Worm (Caenorhabditis elegans): Measurements from ENCODE around the gene sgo-1.

sgo-1 gene

ce11 chrIV:7790801-7791588 lies 5.3 kb downstream of the sgo-1 start, which contains the start of gene rsp-6 (continued):
- TF ChIP-seq lir-3 (tag; optimal IDR thresholded peaks at IDR 0.05; ENCODE audit: poor library complexity) = peak; percentile 55
- TF ChIP-seq ceh-82 (tag; optimal IDR thresholded peaks at IDR 0.05) = peak; percentile 72 to 94 (median 78)
- TF ChIP-seq sup-37 (GFP tag; optimal IDR thresholded peaks at IDR 0.05) = no peak
- peak; percentile 65 for TF ChIP-seq ceh-88 (GFP tag; IDR thresholded peaks at IDR 0.05)
- TF ChIP-seq egl-27 (tag; optimal IDR thresholded peaks at IDR 0.05) = no peak
- peak; percentile 54 for TF ChIP-seq mef-2 (tag; optimal IDR thresholded peaks at IDR 0.05)
- TF ChIP-seq pqm-1 (tag; optimal IDR thresholded peaks at IDR 0.05) = no peak
- peak; percentile 89 for TF ChIP-seq lin-14 (GFP tag; optimal IDR thresholded peaks at IDR 0.05)
- TF ChIP-seq ztf-4 (tag; optimal IDR thresholded peaks at IDR 0.05) = peak; percentile 73
- peak; percentile 79 for TF ChIP-seq nhr-19 (GFP tag; conservative IDR thresholded peaks at IDR 0.05)
- TF ChIP-seq F16B12.6 (tag; optimal IDR thresholded peaks at IDR 0.05) = peak; percentile 69
- TF ChIP-seq egl-13 (tag; optimal IDR thresholded peaks at IDR 0.05) = peak; percentile 69
- TF ChIP-seq jun-1 (tag; optimal IDR thresholded peaks at IDR 0.05) = peak; percentile 71
- peak; percentile 47 for TF ChIP-seq elt-2 (tag; optimal IDR thresholded peaks at IDR 0.05)
- no peak for TF ChIP-seq ceh-8 (GFP tag; optimal IDR thresholded peaks at IDR 0.05)
- TF ChIP-seq tbx-2 (tag; optimal IDR thresholded peaks at IDR 0.05) = peak; percentile 88
- no peak for TF ChIP-seq ets-5 (GFP tag; IDR thresholded peaks at IDR 0.05)
- peak; percentile 95 to 98 for TF ChIP-seq lin-35 (GFP tag; optimal IDR thresholded peaks at IDR 0.05)
- no peak for TF ChIP-seq alr-1 (tag; optimal IDR thresholded peaks at IDR 0.05; ENCODE audit: borderline replicate concordance)
- TF ChIP-seq efl-1 (optimal IDR thresholded peaks at IDR 0.05) = peak; percentile 91 to 95
- TF ChIP-seq efl-1 (GFP tag; optimal IDR thresholded peaks at IDR 0.05 in 1 of 2) = peak; percentile 92 to 99
- TF ChIP-seq mdl-1 (tag; optimal IDR thresholded peaks at IDR 0.05) = peak in 1 of 2 experiments; percentile 89
- peak; percentile 79 for TF ChIP-seq dsc-1 (tag; optimal IDR thresholded peaks at IDR 0.05)
- peak; percentile 82 for TF ChIP-seq fos-1 (tag; optimal IDR thresholded peaks at IDR 0.05)
- peak; percentile 83 for TF ChIP-seq lin-13 (GFP tag; optimal IDR thresholded peaks at IDR 0.05)
- peak; percentile 81 for TF ChIP-seq rnt-1 (tag; optimal IDR thresholded peaks at IDR 0.05)
- TF ChIP-seq zip-4 (GFP tag; optimal IDR thresholded peaks at IDR 0.05) = peak; percentile 33
- TF ChIP-seq fkh-4 (tag; optimal IDR thresholded peaks at IDR 0.05; ENCODE audit: borderline replicate concordance) = no peak
- TF ChIP-seq C04F5.9 (tag; optimal IDR thresholded peaks at IDR 0.05) = peak; percentile 46
- TF ChIP-seq mab-9 (GFP tag; IDR thresholded peaks at IDR 0.05) = no peak
- peak in 2 of 6 experiments; percentile 9 to 72 for TF ChIP-seq elt-3 (tag; optimal IDR thresholded peaks at IDR 0.05)
- TF ChIP-seq unc-62 (GFP tag; optimal IDR thresholded peaks at IDR 0.05) = no peak
- TF ChIP-seq nhr-20 (tag; optimal IDR thresholded peaks at IDR 0.05) = peak; percentile 85
- no peak for TF ChIP-seq hlh-4 (tag; optimal IDR thresholded peaks at IDR 0.05)
- peak; percentile 89 for TF ChIP-seq skn-1 (tag; optimal IDR thresholded peaks at IDR 0.05)
- TF ChIP-seq unc-30 (tag; optimal IDR thresholded peaks at IDR 0.05) = no peak
- peak; percentile 92 for TF ChIP-seq nhr-71 (tag; optimal IDR thresholded peaks at IDR 0.05)
- TF ChIP-seq aly-2 (tag; optimal IDR thresholded peaks at IDR 0.05) = peak; percentile 51
- TF ChIP-seq lsy-2 (tag; optimal IDR thresholded peaks at IDR 0.05) = peak; percentile 98 to 99
- TF ChIP-seq sptf-1 (tag; optimal IDR thresholded peaks at IDR 0.05) = no peak
- TF ChIP-seq aha-1 (tag; optimal IDR thresholded peaks at IDR 0.05) = peak; percentile 5
- TF ChIP-seq nhr-12 (tag; optimal IDR thresholded peaks at IDR 0.05) = no peak
- TF ChIP-seq snpc-4 (tag; optimal IDR thresholded peaks at IDR 0.05) = peak; percentile 10
- TF ChIP-seq xbp-1 (tag; optimal IDR thresholded peaks at IDR 0.05) = peak; percentile 87
- peak; percentile 83 for TF ChIP-seq isw-1 (GFP tag; IDR thresholded peaks at IDR 0.05)
- TF ChIP-seq ceh-90 (tag; optimal IDR thresholded peaks at IDR 0.05) = no peak
- TF ChIP-seq C16A3.4 (tag; optimal IDR thresholded peaks at IDR 0.05) = peak; percentile 94
- no peak for TF ChIP-seq zag-1 (tag; optimal IDR thresholded peaks at IDR 0.05)
- TF ChIP-seq nhr-90 (tag; optimal IDR thresholded peaks at IDR 0.05; ENCODE audit: poor library complexity) = peak; percentile 50
- no peak for TF ChIP-seq hlh-17 (GFP tag; optimal IDR thresholded peaks at IDR 0.05; ENCODE audit: borderline replicate concordance)
- peak; percentile 84 for TF ChIP-seq mep-1 (tag; optimal IDR thresholded peaks at IDR 0.05)
